Worm (Caenorhabditis elegans): ENCODE results near the gene T04C12.8.

T04C12.8 gene

DNA sequence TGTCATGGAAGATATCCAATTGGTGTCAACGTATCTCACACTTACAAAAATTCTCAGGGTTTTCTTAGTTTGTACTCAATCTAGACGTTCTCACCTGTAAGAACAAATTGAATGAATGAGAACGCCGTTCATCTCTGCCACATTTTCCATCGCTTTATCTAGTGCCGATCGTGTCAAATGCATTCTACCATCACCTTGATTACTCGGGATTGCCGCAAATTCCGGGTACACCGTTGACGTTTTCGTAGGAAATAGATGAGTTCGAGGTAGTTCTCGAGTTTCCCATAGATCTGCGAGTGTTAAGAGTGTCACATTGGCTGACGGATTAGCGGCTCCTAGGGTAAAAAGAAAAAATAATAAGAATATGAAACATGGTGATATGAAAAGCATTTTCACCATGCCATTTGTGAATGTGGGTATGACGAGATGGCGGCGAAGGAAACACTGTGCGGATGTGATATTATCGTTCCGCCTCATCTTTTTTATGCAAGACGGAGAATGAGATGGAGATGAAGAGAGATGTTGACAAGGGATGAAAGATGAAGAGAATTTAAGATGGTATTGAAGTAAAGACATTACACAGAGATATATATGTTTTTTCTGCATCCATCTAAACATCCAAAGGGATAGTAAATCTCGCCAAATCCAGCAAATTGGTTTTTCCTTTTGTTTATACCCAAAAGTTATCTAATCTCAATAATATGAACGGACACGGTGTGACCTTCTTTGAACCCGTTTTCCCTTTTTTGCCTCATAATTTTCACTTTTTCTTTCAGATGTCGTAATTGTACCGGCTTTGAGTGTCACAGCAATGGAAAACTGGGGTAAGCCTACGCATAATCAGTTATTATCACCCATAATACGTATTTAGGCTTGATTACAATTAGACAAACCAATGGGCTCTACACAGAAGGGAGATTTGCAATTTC is 24.3 kb upstream of the T04C12.8 start, which contains the start of gene lact-8:
Gene lact-8 (minus strand): TSS at position 445 of the 929 bp plus-strand sequence.
- TF ChIP-seq tab-1 (GFP tag; IDR thresholded peaks at IDR 0.05) (no peak), klf-2 (GFP tag; conservative IDR thresholded peaks at IDR 0.05) (no peak)

DNA sequence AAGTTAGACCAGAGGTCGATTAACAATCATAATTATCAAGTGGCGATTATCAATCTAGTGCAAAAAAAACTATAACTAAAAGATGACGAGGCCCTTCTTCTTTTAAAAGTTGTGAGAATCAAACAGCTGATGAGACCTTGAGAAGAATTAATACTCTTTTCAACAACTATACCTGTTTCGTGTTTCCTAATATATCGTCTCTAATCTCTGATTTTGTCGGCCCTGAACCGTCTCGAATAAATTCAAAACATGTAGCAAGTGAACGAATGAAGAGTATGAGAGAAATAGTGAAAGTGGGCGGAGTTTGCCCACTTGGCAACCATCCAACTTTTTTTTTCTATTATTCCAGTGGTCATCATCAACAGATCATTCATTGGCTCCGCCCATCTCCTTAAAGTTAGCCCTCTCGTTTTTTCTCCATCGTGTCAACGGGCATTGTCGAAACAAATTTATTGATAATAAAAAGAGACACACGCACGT is 18.4 kb upstream of the T04C12.8 start, which contains the start of gene Y42A5A.1:
Gene Y42A5A.1 (plus strand): TSS at position 430 of the 480 bp plus-strand sequence.
- TF ChIP-seq cog-1 (tag; optimal IDR thresholded peaks at IDR 0.05) (no peak), ztf-23 (GFP tag; IDR thresholded peaks at IDR 0.05) (no peak), ref-1 (GFP tag; conservative IDR thresholded peaks at IDR 0.05) (no peak), tab-1 (GFP tag; IDR thresholded peaks at IDR 0.05) (no peak), T22C8.4 (GFP tag; IDR thresholded peaks at IDR 0.05) (no peak), flt-1 (GFP tag; IDR thresholded peaks at IDR 0.05) (no peak), klf-2 (GFP tag; conservative IDR thresholded peaks at IDR 0.05) (no peak), ztf-29 (GFP tag; IDR thresholded peaks at IDR 0.05) (no peak), med-1 (GFP tag; optimal IDR thresholded peaks at IDR 0.05; ENCODE audit: insufficient read depth) (no peak)

DNA sequence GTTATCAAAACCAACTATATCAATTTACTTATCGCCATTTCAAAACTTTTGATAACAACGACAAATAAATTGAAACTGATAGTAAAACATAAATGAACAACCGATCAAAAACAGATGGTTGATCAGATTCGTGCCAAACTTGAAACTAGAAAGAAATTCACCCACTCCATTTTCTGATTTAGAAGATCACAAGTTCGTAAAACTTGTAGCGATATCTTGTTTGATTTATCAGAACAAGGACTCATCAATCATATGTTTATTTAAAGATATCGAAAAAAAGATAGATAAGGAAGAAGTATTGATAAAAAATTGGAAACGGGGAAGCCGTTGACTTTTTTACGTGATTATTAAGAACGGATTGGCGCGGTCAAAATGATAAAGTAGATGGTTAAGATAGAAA is 18.0 kb upstream of the T04C12.8 start:
- TF ChIP-seq ztf-29 (GFP tag; IDR thresholded peaks at IDR 0.05) (no peak), ref-1 (GFP tag; conservative IDR thresholded peaks at IDR 0.05) (no peak), flt-1 (GFP tag; IDR thresholded peaks at IDR 0.05) (no peak), ztf-23 (GFP tag; IDR thresholded peaks at IDR 0.05) (no peak), cog-1 (tag; optimal IDR thresholded peaks at IDR 0.05) (no peak), tab-1 (GFP tag; IDR thresholded peaks at IDR 0.05) (no peak), T22C8.4 (GFP tag; IDR thresholded peaks at IDR 0.05) (no peak), klf-2 (GFP tag; conservative IDR thresholded peaks at IDR 0.05) (no peak), med-1 (GFP tag; optimal IDR thresholded peaks at IDR 0.05; ENCODE audit: insufficient read depth) (no peak)

DNA sequence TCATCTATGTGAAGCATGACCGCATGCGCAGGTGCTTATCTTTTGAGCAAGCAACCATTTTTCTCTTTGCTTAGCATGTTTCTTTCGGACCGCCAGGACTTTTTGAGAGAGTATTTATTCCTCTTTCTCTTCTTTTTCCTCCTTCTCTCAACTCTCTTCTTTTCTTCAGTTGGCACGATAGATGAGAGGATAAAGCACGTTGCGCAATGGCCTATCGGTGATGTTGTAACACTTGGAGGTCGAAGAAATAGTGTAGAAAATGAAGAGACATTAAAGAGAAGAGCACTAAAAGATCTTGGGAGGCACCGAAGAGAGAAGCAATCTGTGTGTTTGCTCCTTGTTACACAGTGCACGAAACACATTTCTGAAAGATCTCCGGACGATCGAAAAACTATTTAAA is 14.5 kb upstream of the T04C12.8 start:
- TF ChIP-seq ztf-29 (GFP tag; IDR thresholded peaks at IDR 0.05) (no peak), cog-1 (tag; optimal IDR thresholded peaks at IDR 0.05) (peak; percentile 77)

DNA sequence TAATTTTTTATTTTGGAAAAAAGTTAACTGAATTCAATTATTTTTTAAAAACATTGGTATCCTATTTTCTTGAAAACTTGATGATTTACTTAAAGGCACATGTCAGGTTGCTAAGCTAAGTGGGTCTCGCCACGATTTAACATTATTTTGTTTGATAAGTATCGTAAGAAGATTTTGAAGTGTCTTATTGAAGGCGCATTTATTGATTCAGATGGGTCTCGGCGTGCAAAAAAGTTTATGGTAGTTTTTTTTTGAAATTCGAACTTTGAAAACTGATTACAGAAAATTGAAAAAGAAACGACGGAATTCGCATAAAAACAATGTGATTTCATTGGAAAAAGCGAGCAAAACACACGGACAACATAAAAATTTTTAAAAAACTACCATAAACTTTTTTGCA is 13.8 kb upstream of the T04C12.8 start:
- TF ChIP-seq ref-1 (GFP tag; conservative IDR thresholded peaks at IDR 0.05) (no peak), flt-1 (GFP tag; IDR thresholded peaks at IDR 0.05) (no peak), cog-1 (tag; optimal IDR thresholded peaks at IDR 0.05) (no peak), ztf-23 (GFP tag; IDR thresholded peaks at IDR 0.05) (no peak), T22C8.4 (GFP tag; IDR thresholded peaks at IDR 0.05) (no peak), med-1 (GFP tag; optimal IDR thresholded peaks at IDR 0.05; ENCODE audit: insufficient read depth) (no peak), klf-2 (GFP tag; conservative IDR thresholded peaks at IDR 0.05) (no peak), tab-1 (GFP tag; IDR thresholded peaks at IDR 0.05) (no peak), ztf-29 (GFP tag; IDR thresholded peaks at IDR 0.05) (no peak)

DNA sequence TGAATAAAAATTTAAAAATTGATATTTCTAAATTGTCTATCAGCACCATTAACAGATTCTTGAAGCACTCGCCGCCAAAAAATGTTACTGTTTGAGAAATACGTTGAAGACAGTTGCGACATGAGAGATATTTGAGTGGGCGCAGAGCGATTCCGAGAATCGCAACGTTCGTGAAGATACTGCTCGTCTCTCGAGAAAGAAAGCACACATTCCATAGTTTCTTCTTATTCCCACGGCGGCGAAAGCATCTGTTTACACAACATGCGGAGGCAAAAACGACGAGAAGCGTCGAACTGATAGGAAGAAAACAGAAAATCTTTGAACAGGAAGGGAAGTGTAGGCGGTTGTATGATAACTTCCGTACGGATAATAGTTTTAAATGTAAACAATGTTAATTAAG is 13.3 kb upstream of the T04C12.8 start:
- no peak for TF ChIP-seq ztf-29 (GFP tag; IDR thresholded peaks at IDR 0.05)
- TF ChIP-seq cog-1 (tag; optimal IDR thresholded peaks at IDR 0.05): peak; percentile 23

DNA sequence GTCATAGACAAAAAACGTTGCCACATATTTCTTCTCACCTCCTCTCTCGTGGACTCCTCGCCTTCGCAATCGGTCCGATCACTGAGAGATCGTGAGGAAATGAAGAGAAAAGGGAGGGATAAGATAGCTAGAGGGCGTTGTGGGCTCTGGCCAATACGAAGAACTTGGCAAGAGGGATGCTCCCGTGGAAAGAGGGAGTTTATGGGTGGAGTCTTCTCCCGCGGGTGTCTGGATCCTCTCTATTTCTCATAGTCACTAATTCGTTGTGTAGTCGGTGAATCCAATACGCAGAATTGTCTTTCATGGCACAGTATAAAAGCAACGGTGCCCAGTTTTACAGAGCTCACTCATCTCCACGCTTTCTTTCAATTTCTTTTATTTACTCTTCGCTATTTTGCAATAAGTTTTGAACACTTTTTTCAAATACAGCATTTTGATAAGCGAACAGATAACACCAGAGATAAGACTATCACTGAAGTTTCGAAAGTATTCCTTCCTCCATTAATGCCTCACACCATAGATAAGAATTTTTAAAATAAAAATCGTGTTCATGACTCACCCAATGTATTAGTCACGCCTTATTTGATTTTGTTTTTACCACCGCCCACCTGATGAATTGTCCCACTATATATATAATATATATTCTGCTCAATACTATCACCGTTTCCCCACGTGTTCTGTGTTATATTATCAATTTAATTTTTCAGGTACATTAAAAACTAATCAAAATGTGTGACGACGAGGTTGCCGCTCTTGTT is 11.4 kb upstream of the T04C12.8 start, which contains the start of gene act-1:
Gene act-1 (plus strand): TSS at position 708 of the 758 bp plus-strand sequence.
- TF ChIP-seq flt-1 (GFP tag; IDR thresholded peaks at IDR 0.05) (0 out of 2 replicates have a peak, but pooled peaks have one; percentile 27), ztf-23 (GFP tag; IDR thresholded peaks at IDR 0.05) (no peak)

DNA sequence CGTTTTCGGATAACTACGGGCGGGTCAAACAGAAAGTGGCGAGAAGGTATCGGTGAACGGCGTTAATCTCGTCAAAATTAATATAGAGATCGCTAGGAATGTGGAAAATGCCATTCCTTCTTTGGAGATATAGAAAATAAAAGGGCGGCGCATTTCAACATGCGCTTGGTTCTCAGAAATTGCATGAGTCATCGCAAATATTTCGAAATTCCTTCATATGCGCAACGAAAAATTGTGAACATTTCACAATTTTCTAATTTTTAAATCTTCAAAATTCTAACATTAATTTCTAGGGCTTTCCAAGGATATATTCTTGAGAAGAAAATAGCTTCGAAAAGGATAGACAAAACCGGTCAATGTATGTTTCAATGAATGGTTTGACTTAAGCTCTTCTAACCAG is 9.7 kb upstream of the T04C12.8 start:
- TF ChIP-seq cog-1 (tag; optimal IDR thresholded peaks at IDR 0.05) (no peak), flt-1 (GFP tag; IDR thresholded peaks at IDR 0.05) (no peak), ref-1 (GFP tag; conservative IDR thresholded peaks at IDR 0.05) (no peak), ztf-29 (GFP tag; IDR thresholded peaks at IDR 0.05) (no peak), klf-2 (GFP tag; conservative IDR thresholded peaks at IDR 0.05) (no peak), T22C8.4 (GFP tag; IDR thresholded peaks at IDR 0.05) (no peak), ztf-23 (GFP tag; IDR thresholded peaks at IDR 0.05) (no peak), tab-1 (GFP tag; IDR thresholded peaks at IDR 0.05) (no peak), med-1 (GFP tag; optimal IDR thresholded peaks at IDR 0.05; ENCODE audit: insufficient read depth) (no peak)

DNA sequence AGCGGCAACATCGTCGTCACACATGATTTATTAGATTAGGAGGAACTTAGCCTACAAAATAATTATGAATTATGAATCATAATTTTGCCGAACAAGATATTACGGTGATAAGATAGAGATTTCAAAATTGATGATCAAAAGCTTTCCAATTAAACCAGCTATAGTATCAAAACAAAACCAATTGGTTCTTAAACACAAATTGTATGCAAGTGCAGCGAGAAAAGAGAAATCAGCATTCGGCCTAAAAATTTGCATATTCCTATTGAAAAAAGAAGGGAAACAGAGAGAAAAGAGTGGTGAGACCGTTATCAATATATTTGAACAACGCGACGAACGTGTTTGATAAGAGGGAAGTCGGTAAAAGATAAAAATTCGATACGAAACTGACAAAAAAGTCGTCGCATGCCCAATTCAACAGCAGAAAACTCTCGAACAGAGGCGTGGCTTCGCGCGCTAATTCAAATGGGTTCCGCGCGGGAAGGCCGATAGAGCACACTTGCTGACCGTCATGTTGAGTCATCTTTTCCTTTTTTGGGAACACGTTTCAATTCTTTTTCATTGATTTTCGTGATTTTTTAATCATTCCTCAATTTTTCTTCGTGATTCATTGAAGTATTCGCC is 9.1 kb upstream of the T04C12.8 start, which contains the start of gene act-2:
Gene act-2 (minus strand): TSS at position 51 of the 621 bp plus-strand sequence.
- TF ChIP-seq flt-1 (GFP tag; IDR thresholded peaks at IDR 0.05) (peak; percentile 53; the same call in 1 of the 2 replicates), med-1 (GFP tag; optimal IDR thresholded peaks at IDR 0.05; ENCODE audit: insufficient read depth) (no peak), cog-1 (tag; optimal IDR thresholded peaks at IDR 0.05) (peak; percentile 28), ztf-29 (GFP tag; IDR thresholded peaks at IDR 0.05) (no peak), tab-1 (GFP tag; IDR thresholded peaks at IDR 0.05) (no peak), klf-2 (GFP tag; conservative IDR thresholded peaks at IDR 0.05) (no peak), ref-1 (GFP tag; conservative IDR thresholded peaks at IDR 0.05) (no peak), T22C8.4 (GFP tag; IDR thresholded peaks at IDR 0.05) (no peak), ztf-23 (GFP tag; IDR thresholded peaks at IDR 0.05) (peak; percentile 14; the same call in 1 of the 2 replicates)

All from whole organism, midembryonic.